Fruit fly (Drosophila melanogaster) S2 (cell line): ENCODE data around the gene Lrrk.
A peak's percentile ranks its signal among the peaks of the same experiment; 100 is the strongest.

ENCODE experiments used
- CG8478 ChIP-seq: fragments of >200 bp; optimal IDR thresholded peaks from 2 replicates; lab custom pipeline; 2018
- CTCF ChIP-seq, 2 experiments: fragments of >200 bp; optimal IDR thresholded peaks; 2 replicates each; lab custom pipeline; 2018

Lrrk gene

dm6 chr3R:20634674-20635594 is at the start of gene Lrrk, which contains the start of gene Pi3K92E:
TSS of gene Lrrk (plus strand) at chr3R:20635480.
TSS of gene Pi3K92E (minus strand) at chr3R:20634732.
- no peak for TF ChIP-seq CTCF (optimal IDR thresholded peaks at IDR 0.05; lab: Kevin White, UChicago)
- TF ChIP-seq CG8478 (lab: Kevin White, UChicago): no peak

DNA sequence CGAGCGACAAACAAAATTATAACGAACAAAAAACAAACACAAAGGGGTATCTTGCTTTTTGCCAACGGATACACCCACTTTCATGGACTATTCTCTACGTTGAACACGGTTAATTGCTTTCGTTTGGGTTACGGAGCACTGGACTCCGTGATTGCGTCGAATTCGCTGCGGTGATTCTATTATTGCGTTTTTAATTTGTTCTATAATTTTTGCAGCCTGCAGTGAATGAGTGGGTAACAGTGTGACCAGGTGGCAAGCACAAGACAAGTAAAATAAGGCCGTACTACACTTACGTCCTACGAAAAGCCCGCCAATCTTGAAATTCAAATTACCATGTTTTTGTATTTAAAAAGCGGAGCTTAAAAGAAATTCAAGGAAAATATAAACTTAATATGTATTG is 49.7 kb upstream of the Lrrk start, which contains the start of gene CG16953:
TSS of gene CG16953 (minus strand) at position 268 of the 400 bp plus-strand sequence.
- TF ChIP-seq CG8478 (lab: Kevin White, UChicago) (no peak), CTCF (optimal IDR thresholded peaks at IDR 0.05; lab: Kevin White, UChicago) (no peak)

DNA sequence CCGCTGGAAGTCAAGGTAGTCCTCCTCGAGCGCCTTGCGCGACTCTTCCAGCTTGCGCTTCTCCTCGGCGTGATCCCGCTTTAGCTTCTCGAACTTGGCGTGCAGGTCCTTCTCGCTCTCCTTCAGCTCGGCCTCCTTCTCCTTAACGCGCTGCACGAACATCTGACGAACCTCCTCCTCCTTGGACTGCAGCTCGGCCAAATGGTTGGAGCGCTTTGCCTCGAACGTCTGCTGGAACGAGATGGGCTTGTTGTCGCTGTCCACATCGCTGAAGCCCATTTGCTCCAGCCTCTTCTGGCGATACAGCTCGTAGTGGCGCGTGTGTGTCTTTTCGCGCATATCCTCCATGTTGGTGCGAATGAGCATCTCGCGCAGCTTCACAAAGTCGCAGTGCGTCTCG is 48.9 kb upstream of the Lrrk start:
- TF ChIP-seq CTCF (optimal IDR thresholded peaks at IDR 0.05; lab: Kevin White, UChicago): no peak
- TF ChIP-seq CG8478 (lab: Kevin White, UChicago): no peak

- TF ChIP-seq CG8478 (lab: Kevin White, UChicago): no peak
- no peak for TF ChIP-seq CTCF (optimal IDR thresholded peaks at IDR 0.05; lab: Kevin White, UChicago)
Observed at dm6 chr3R:20587630-20588479, 47.4 kb upstream of the Lrrk start, which contains the start of gene Septin2. TSS of gene Septin2 (minus strand) at chr3R:20588356.

DNA sequence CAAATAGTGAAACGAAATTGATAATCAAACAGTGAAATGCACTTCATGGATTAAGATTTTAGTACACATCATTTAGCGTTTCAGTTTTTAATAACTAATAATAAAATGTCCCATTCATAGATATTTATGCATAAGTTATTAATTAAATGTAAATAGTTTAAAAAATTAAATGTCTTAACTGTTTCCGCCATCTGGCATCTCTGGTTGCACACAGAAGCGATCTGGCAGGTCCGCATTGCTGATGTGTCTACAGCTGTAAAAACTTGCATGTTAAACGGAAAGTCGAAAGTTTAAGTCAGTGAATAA is 46.8 kb upstream of the Lrrk start, which contains the start of gene Srp72:
TSS of gene Srp72 (plus strand) at position 232 of the 306 bp plus-strand sequence.
- TF ChIP-seq CTCF (optimal IDR thresholded peaks at IDR 0.05; lab: Kevin White, UChicago): no peak
- TF ChIP-seq CG8478 (lab: Kevin White, UChicago): no peak

dm6 chr3R:20592517-20593462 is 42.5 kb upstream of the Lrrk start, which contains the start of the genes Pus1 and bon:
TSS of gene Pus1 (minus strand) at chr3R:20592671.
TSS of gene bon (plus strand) at chr3R:20593139.
- TF ChIP-seq CTCF (optimal IDR thresholded peaks at IDR 0.05; lab: Kevin White, UChicago) (peak in 1 of 2 experiments; percentile 5), CG8478 (lab: Kevin White, UChicago) (no peak)

DNA sequence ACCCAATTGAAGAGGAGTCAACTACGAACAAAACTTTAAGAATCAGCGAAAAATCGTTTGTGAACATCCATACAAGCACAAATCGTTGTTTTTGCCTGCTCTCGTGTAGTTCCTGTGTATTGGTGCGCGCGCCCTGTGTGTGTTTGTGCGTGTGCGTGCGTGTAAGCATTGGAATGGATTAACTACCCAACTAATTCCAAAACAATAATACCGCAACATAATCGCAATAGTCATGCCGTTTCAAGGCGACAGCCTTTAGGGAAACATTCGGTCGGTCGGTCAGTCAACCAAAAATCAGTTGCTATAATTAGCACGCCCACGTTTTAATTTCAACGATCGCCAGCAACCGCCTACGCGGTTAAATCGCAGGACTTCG is 41.8 kb upstream of the Lrrk start:
- TF ChIP-seq CTCF (optimal IDR thresholded peaks at IDR 0.05; lab: Kevin White, UChicago): no peak
- no peak for TF ChIP-seq CG8478 (lab: Kevin White, UChicago)

- TF ChIP-seq CTCF (optimal IDR thresholded peaks at IDR 0.05; lab: Kevin White, UChicago): no peak
- TF ChIP-seq CG8478 (lab: Kevin White, UChicago): no peak
Observed at dm6 chr3R:20594194-20595144, 40.8 kb upstream of the Lrrk start.

DNA sequence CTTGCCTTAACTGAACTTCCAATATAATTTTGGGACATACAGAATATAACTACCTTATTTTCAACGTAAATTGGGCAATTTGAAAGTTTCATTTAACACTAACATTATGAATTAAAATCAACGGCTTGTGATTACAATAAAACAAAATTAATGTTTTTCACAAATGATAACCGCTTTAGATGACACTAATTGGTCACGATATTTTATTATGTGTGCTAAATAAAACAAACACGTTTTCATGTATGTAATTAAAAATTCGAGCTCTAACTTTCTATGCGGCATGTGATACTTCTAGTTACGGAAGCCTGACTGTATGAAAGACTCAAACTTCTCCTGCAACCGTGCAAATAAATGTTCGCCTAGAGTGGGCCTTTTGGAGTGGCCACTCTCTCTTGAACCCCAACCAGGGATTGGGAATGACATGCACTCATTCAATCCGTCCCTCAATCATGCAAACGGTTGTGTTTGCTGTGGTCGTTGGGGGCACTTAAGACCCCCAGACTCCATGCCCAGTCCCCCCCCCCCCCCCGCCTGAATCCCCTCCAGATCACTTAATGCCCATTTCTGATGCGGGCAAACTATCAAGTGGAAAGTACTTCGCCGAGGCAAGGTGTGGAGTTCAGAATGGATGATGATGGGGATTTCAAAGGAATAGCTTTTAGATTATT is 40.0 kb upstream of the Lrrk start:
- TF ChIP-seq CTCF (optimal IDR thresholded peaks at IDR 0.05; lab: Kevin White, UChicago): no peak
- TF ChIP-seq CG8478 (lab: Kevin White, UChicago): no peak

DNA sequence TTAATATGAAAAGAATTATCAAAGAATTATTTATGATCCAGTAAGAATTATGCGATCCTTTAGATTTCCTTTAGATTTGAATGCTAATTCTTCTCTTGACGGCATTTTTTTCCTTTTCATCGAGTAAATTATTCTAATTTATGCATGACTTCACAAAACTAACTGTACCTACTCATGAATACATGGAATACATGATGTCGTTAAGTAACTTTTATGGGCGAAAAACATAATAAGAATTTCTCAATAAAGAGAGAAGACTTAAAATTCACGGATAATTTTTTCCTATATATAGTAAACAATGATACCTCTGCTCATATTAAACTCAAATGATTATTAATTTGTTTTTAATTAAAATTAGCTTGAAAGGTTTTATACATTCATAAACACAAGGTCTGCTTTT is 39.4 kb upstream of the Lrrk start:
- no peak for TF ChIP-seq CG8478 (lab: Kevin White, UChicago)
- TF ChIP-seq CTCF (optimal IDR thresholded peaks at IDR 0.05; lab: Kevin White, UChicago): no peak

DNA sequence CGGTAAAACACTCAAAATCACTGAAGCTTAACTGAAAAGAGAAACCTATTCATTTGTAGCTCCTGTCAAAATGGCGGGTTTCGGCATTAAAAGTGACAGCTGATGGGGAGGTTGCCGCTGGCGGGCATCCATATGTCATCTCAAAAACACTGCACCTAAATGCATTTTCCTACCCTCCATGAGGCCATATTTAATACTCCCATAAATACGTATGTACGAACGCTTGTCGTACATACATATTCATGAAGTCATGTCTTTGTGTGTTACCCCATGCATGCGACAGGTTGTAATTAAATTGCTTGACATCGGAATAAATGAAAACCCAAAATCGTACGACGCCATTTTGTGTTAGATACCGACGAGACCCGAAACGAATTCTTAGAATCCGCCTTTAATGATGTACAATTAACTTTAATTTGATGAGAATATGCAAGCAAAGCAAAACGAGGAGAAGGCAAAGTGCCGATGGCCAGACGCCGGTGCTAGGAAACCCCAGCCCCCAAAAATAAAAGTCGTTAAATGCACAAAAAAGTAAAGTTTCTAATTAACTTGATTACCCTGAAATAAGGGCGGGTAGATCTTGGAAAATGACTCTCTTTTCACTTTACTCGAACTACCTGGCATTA is 38.8 kb upstream of the Lrrk start:
- TF ChIP-seq CG8478 (lab: Kevin White, UChicago) (no peak), CTCF (optimal IDR thresholded peaks at IDR 0.05; lab: Kevin White, UChicago) (no peak)
